Fruit fly (Drosophila melanogaster) whole organism, embryonic: ENCODE data around the gene Pop2.
A peak's percentile ranks its signal among the peaks of the same experiment; 100 is the strongest.

Experiments used
- CG1024 ChIP-seq: fragments of 200-800 bp; sonication (Bioruptor generic); IDR thresholded peaks from 2 replicates; pipeline ENCODE4 v1.3.6; 2022; ENCODE audit warnings: missing biosample characterization, missing genetic modification characterization
- CG10366 ChIP-seq: fragments of 200-800 bp; sonication (Bioruptor generic); IDR thresholded peaks from 2 replicates; pipeline ENCODE4 v1.3.6; 2022; ENCODE audit warnings: missing biosample characterization, missing genetic modification characterization
- CG10543 ChIP-seq: fragments of 200-800 bp; sonication (Bioruptor generic); optimal IDR thresholded peaks from 3 replicates; lab custom pipeline; 2017; ENCODE audit warnings: missing biosample characterization, mild to moderate bottlenecking, missing genetic modification characterization, moderate library complexity
- CG1233 ChIP-seq: fragments of 200-800 bp; sonication (Bioruptor generic); optimal IDR thresholded peaks from 4 replicates; lab custom pipeline; 2018; ENCODE audit warnings: missing biosample characterization, mild to moderate bottlenecking, missing genetic modification characterization
- CG12391 ChIP-seq: fragments of 200-800 bp; sonication (Bioruptor generic); optimal IDR thresholded peaks from 3 replicates; lab custom pipeline; 2018; ENCODE audit warnings: missing biosample characterization, mild to moderate bottlenecking, missing genetic modification characterization, moderate library complexity
- CG13624 ChIP-seq: fragments of 200-800 bp; sonication (Bioruptor generic); optimal IDR thresholded peaks from 2 replicates; lab custom pipeline; 2016; ENCODE audit warnings: missing biosample characterization, missing genetic modification characterization
- CG14965 ChIP-seq: fragments of 200-800 bp; sonication (Bioruptor generic); optimal IDR thresholded peaks from 2 replicates; lab custom pipeline; 2016; ENCODE audit warnings: missing biosample characterization, missing genetic modification characterization, borderline replicate concordance
- CG18262 ChIP-seq: fragments of 200-800 bp; optimal IDR thresholded peaks from 3 replicates; lab custom pipeline; 2019; ENCODE audit warnings: missing biosample characterization, mild to moderate bottlenecking, missing genetic modification characterization, moderate library complexity
- CG3065 ChIP-seq: fragments of 200-800 bp; sonication (Bioruptor generic); optimal IDR thresholded peaks from 2 replicates; lab custom pipeline; 2016; ENCODE audit warnings: missing biosample characterization, missing genetic modification characterization
- CG34376 ChIP-seq: fragments of 200-800 bp; sonication (Bioruptor generic); optimal IDR thresholded peaks from 2 replicates; lab custom pipeline; 2018; ENCODE audit warnings: missing biosample characterization, mild to moderate bottlenecking, missing genetic modification characterization
- CG4424 ChIP-seq: fragments of 200-800 bp; sonication (Bioruptor generic); optimal IDR thresholded peaks from 3 replicates; lab custom pipeline; 2016; ENCODE audit warnings: missing biosample characterization, missing genetic modification characterization
- CG4617 ChIP-seq: fragments of 200-800 bp; sonication (Bioruptor generic); optimal IDR thresholded peaks from 3 replicates; lab custom pipeline; 2016; ENCODE audit warnings: missing biosample characterization, missing genetic modification characterization, borderline replicate concordance
- CG7556 ChIP-seq: fragments of 200-800 bp; sonication (Bioruptor generic); optimal IDR thresholded peaks from 2 replicates; lab custom pipeline; 2017; ENCODE audit warnings: missing biosample characterization, mild to moderate bottlenecking, missing genetic modification characterization
- CG9876 ChIP-seq: fragments of 200-800 bp; sonication (Bioruptor generic); optimal IDR thresholded peaks from 2 replicates; lab custom pipeline; 2016; ENCODE audit warnings: missing biosample characterization, missing genetic modification characterization
- CTCF ChIP-seq: fragments of 200-800 bp; sonication (Bioruptor generic); optimal IDR thresholded peaks from 2 replicates; lab custom pipeline; 2017; ENCODE audit warnings: missing biosample characterization, mild to moderate bottlenecking, missing genetic modification characterization, moderate library complexity
- Drgx ChIP-seq: fragments of 200-800 bp; sonication (Bioruptor generic); IDR thresholded peaks from 2 replicates; pipeline ENCODE4 v1.3.6; 2022; ENCODE audit warnings: missing biosample characterization, missing genetic modification characterization
- E2f1 ChIP-seq: fragments of 200-800 bp; sonication (Bioruptor generic); IDR thresholded peaks from 2 replicates; pipeline ENCODE4 v1.3.6; 2022; ENCODE audit warnings: missing biosample characterization, missing genetic modification characterization
- Hsf ChIP-seq: fragments of 200-800 bp; sonication (Bioruptor generic); optimal IDR thresholded peaks from 3 replicates; lab custom pipeline; 2016; ENCODE audit warnings: missing biosample characterization, missing genetic modification characterization
- Lhr ChIP-seq: fragments of 200-800 bp; sonication (Bioruptor generic); optimal IDR thresholded peaks from 3 replicates; lab custom pipeline; 2017; ENCODE audit warnings: mild to moderate bottlenecking, missing biosample characterization, missing genetic modification reagents, missing genetic modification characterization
- Lpt ChIP-seq: fragments of >200 bp; optimal IDR thresholded peaks from 2 replicates; lab custom pipeline; 2018; ENCODE audit warnings: missing biosample characterization, missing genetic modification characterization
- Mes4 ChIP-seq: fragments of 200-800 bp; sonication (Bioruptor generic); optimal IDR thresholded peaks from 2 replicates; lab custom pipeline; 2016; ENCODE audit warnings: missing biosample characterization, missing genetic modification characterization
- Pdp1 ChIP-seq, 2 experiments: fragments of 200-800 bp; sonication (Bioruptor generic); optimal IDR thresholded peaks; 3 replicates each; lab custom pipeline; 2016; ENCODE audit warnings: missing biosample characterization in 2 of 2, missing genetic modification characterization in 2 of 2, mild to moderate bottlenecking in 1 of 2, moderate library complexity in 1 of 2
- Scr ChIP-seq: fragments of 200-800 bp; sonication (Bioruptor generic); IDR thresholded peaks from 2 replicates; pipeline ENCODE4 v1.3.6; 2022; ENCODE audit warnings: missing biosample characterization, missing genetic modification characterization; ENCODE audit not compliant: partially characterized antibody
- Taf1 ChIP-seq: fragments of 200-800 bp; sonication (Bioruptor generic); IDR thresholded peaks from 2 replicates; pipeline ENCODE4 v1.3.6; 2022; ENCODE audit warnings: missing biosample characterization, missing genetic modification characterization
- bcd ChIP-seq: fragments of 200-800 bp; sonication (Bioruptor generic); optimal IDR thresholded peaks from 2 replicates; lab custom pipeline; 2017; ENCODE audit warnings: missing biosample characterization, mild to moderate bottlenecking, missing genetic modification characterization
- dysf ChIP-seq: fragments of 200-800 bp; sonication (Bioruptor generic); IDR thresholded peaks from 3 replicates; pipeline ENCODE4 v1.3.6; 2022; ENCODE audit warnings: missing biosample characterization, missing genetic modification characterization
- exex ChIP-seq: fragments of 200-800 bp; sonication (Bioruptor generic); optimal IDR thresholded peaks from 4 replicates; lab custom pipeline; 2018; ENCODE audit warnings: missing biosample characterization, mild to moderate bottlenecking, missing genetic modification characterization, moderate library complexity
- ftz-f1 ChIP-seq: fragments of 200-800 bp; sonication (Bioruptor generic); optimal IDR thresholded peaks from 2 replicates; lab custom pipeline; 2016; ENCODE audit warnings: missing biosample characterization, missing genetic modification characterization
- insv ChIP-seq, 2 experiments: fragments of 200-800 bp; sonication (Bioruptor generic); optimal IDR thresholded peaks; 3 replicates each; lab custom pipeline; 2016 to 2018; ENCODE audit warnings: missing biosample characterization in 2 of 2, missing genetic modification characterization in 2 of 2
- jigr1 ChIP-seq: fragments of 200-800 bp; sonication (Bioruptor generic); IDR thresholded peaks from 3 replicates; pipeline ENCODE4 v1.3.6; 2022; ENCODE audit warnings: missing biosample characterization, missing genetic modification characterization
- luna ChIP-seq: fragments of 200-800 bp; sonication (Bioruptor generic); optimal IDR thresholded peaks from 2 replicates; lab custom pipeline; 2016; ENCODE audit warnings: missing biosample characterization, missing genetic modification characterization
- nom ChIP-seq: fragments of 200-800 bp; sonication (Bioruptor generic); optimal IDR thresholded peaks from 2 replicates; lab custom pipeline; 2017; ENCODE audit warnings: missing biosample characterization, missing genetic modification characterization, mild to moderate bottlenecking, moderate library complexity, missing genetic modification reagents
- onecut ChIP-seq: fragments of 200-800 bp; sonication (Bioruptor generic); IDR thresholded peaks from 2 replicates; pipeline ENCODE4 v1.3.6; 2022; ENCODE audit warnings: missing biosample characterization, missing genetic modification characterization
- pum ChIP-seq: fragments of 200-800 bp; sonication (Bioruptor generic); optimal IDR thresholded peaks from 2 replicates; lab custom pipeline; 2016; ENCODE audit warnings: missing biosample characterization, missing genetic modification characterization
- sens ChIP-seq: fragments of 200-800 bp; sonication (Bioruptor generic); peaks from one replicate; lab custom pipeline; 2016; ENCODE audit warnings: missing biosample characterization, missing genetic modification characterization
- sug ChIP-seq: fragments of 200-800 bp; optimal IDR thresholded peaks from 2 replicates; lab custom pipeline; 2019; ENCODE audit warnings: missing biosample characterization, mild to moderate bottlenecking, missing genetic modification characterization, moderate library complexity
- tx ChIP-seq: fragments of 200-800 bp; sonication (Bioruptor generic); optimal IDR thresholded peaks from 2 replicates; lab custom pipeline; 2016; ENCODE audit warnings: missing biosample characterization, missing genetic modification characterization
- zen ChIP-seq: fragments of 200-800 bp; sonication (Bioruptor generic); optimal IDR thresholded peaks from 3 replicates; lab custom pipeline; 2018; ENCODE audit warnings: missing biosample characterization, mild to moderate bottlenecking, missing genetic modification characterization, moderate library complexity

Pop2 gene

dm6 chr3L:11972879-11973278, 29.8 kb downstream of the Pop2 start, which contains the start of gene Muc68E (continued):
- TF ChIP-seq CG7556 (GFP tag; lab: Kevin White, UChicago): no peak
- no peak for TF ChIP-seq insv (GFP tag; optimal IDR thresholded peaks at IDR 0.05; lab: Kevin White, UChicago)
- TF ChIP-seq CG4424 (GFP tag; lab: Kevin White, UChicago): no peak
- TF ChIP-seq E2f1: no peak

- no peak for TF ChIP-seq CG3065 (GFP tag; lab: Kevin White, UChicago)
- TF ChIP-seq CG10543 (GFP tag; lab: Kevin White, UChicago): peak; percentile 53
- 0 out of 3 replicates have a peak, but pooled peaks have one; percentile 25 for TF ChIP-seq dysf (GFP tag; lab: Robert Waterston, UW)
- TF ChIP-seq sens (GFP tag; lab: Kevin White, UChicago): peak; percentile 21
- TF ChIP-seq sug (tag; lab: Kevin White, UChicago): peak; percentile 22
- peak in 1 of 2 experiments; percentile 49 for TF ChIP-seq Pdp1 (GFP tag; optimal IDR thresholded peaks at IDR 0.05; lab: Kevin White, UChicago)
- no peak for TF ChIP-seq Taf1
- no peak for TF ChIP-seq Lhr (GFP tag; lab: Kevin White, UChicago)
- peak; percentile 62 for TF ChIP-seq CG34376 (GFP tag; lab: Kevin White, UChicago)
These were observed 36.6 kb downstream of the Pop2 start, which contains the start of gene prc for dm6 chr3L:11966104-11966503. prc (minus strand) TSS chr3L:11966131.

dm6 chr3L:11957669-11958333, 44.9 kb downstream of the Pop2 start, which contains the start of the genes CG11570 and CG43294:
CG11570 (minus strand) TSS chr3L:11957769.
CG43294 (plus strand) TSS chr3L:11958283.
- no peak for TF ChIP-seq onecut (GFP tag; lab: Robert Waterston, UW)
- no peak for TF ChIP-seq CG1233 (GFP tag; lab: Kevin White, UChicago)
- TF ChIP-seq CG18262 (tag; lab: Kevin White, UChicago): no peak
- TF ChIP-seq CG4617 (GFP tag; lab: Kevin White, UChicago): no peak
- TF ChIP-seq CG14965 (GFP tag; lab: Kevin White, UChicago): no peak
- no peak for TF ChIP-seq bcd (GFP tag; lab: Kevin White, UChicago)
- TF ChIP-seq CTCF (GFP tag; lab: Kevin White, UChicago): no peak
- no peak for TF ChIP-seq Mes4
- no peak for TF ChIP-seq CG10366
- no peak for TF ChIP-seq Hsf
- no peak for TF ChIP-seq pum (GFP tag; lab: Kevin White, UChicago)
- no peak for TF ChIP-seq jigr1
- TF ChIP-seq nom (GFP tag; lab: Kevin White, UChicago): no peak
- TF ChIP-seq luna (GFP tag; lab: Kevin White, UChicago): no peak
- TF ChIP-seq CG1024: no peak
- no peak for TF ChIP-seq CG13624 (GFP tag; lab: Kevin White, UChicago)
- TF ChIP-seq Lpt (GFP tag; lab: Kevin White, UChicago): no peak
- TF ChIP-seq Drgx (GFP tag; lab: Robert Waterston, UW): no peak

dm6 chr3L:11953783-11954182, 48.9 kb downstream of the Pop2 start, which contains the start of gene CG7248:
CG7248 (plus strand) TSS chr3L:11954083.
- TF ChIP-seq CG9876 (GFP tag; lab: Kevin White, UChicago): no peak
- TF ChIP-seq exex (tag; lab: Kevin White, UChicago): peak; percentile 70

- TF ChIP-seq tx (GFP tag; lab: Kevin White, UChicago): no peak
- TF ChIP-seq Scr (GFP tag; lab: Robert Waterston, UW): no peak
- TF ChIP-seq CG12391 (tag; lab: Kevin White, UChicago): no peak
- no peak for TF ChIP-seq zen (tag; lab: Kevin White, UChicago)
- no peak for TF ChIP-seq ftz-f1 (GFP tag; lab: Kevin White, UChicago)
- TF ChIP-seq, all 482 proteins: peak for 0
These were observed 49.5 kb downstream of the Pop2 start, which contains the start of gene obst-G for dm6 chr3L:11953217-11953616. obst-G (minus strand) TSS chr3L:11953317.
